Worm (Caenorhabditis elegans): ENCODE measurements around the gene F55A11.7.
A peak's percentile ranks its signal among the peaks of the same experiment; 100 is the strongest.

F55A11.7 gene

DNA sequence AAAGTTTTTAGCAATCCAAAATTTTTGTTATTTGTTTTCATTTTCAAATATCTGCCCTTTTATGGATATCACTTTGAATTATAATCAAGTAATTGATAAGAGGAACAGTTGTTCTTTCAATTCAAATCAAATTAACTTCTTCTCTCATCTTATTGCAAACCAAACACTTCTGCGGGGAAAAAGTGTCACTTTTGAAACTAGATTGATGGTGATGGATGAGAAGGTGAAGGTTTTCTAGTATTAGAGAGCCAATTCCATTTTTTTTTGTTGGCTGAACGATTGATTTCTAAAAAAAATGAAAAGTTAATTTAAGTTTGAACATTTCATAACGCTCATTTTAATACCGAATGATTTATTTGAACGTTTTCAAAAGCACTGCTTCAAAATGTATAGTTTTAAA is 7.4 kb downstream of the F55A11.7 start:
- no peak for TF ChIP-seq let-607 (tag; optimal IDR thresholded peaks at IDR 0.05)
- no peak for TF ChIP-seq dox-1 (GFP tag; IDR thresholded peaks at IDR 0.05)
- TF ChIP-seq ZK185.1 (tag; optimal IDR thresholded peaks at IDR 0.05; ENCODE audit: poor library complexity, severe bottlenecking): no peak
- TF ChIP-seq Y53F4B.3 (GFP tag; IDR thresholded peaks at IDR 0.05): no peak

DNA sequence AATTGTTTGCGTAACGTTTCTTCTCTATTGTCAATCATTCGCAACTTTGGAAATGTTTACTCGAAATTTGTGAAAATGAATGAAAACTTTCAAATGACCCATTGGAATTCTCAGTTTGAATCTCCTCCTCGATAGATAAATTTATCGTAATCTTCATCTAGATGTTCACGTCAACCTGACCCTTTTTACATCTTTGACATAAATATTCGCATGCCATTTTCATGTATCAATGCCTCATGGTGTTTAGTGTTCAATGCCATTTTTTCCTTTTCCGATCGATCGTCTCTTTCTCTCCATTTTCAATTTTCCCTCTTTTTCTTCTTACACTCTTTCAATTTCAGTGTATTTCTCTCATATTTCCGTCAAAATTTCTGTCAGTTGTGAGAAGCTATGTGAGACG is 7.9 kb downstream of the F55A11.7 start:
- TF ChIP-seq F23B12.7 (tag; optimal IDR thresholded peaks at IDR 0.05; ENCODE audit: insufficient read depth) (no peak), F33H1.4 (GFP tag; IDR thresholded peaks at IDR 0.05) (no peak), ceh-100 (GFP tag; IDR thresholded peaks at IDR 0.05) (no peak), hsf-1 (GFP tag; IDR thresholded peaks at IDR 0.05) (no peak), lin-26 (GFP tag; IDR thresholded peaks at IDR 0.05) (no peak), sptf-2 (GFP tag; optimal IDR thresholded peaks at IDR 0.05) (no peak), F22D6.2 (tag; optimal IDR thresholded peaks at IDR 0.05) (no peak), sea-2 (GFP tag; IDR thresholded peaks at IDR 0.05) (no peak), ZK185.1 (tag; optimal IDR thresholded peaks at IDR 0.05; ENCODE audit: poor library complexity, severe bottlenecking) (no peak), ceh-58 (GFP tag; IDR thresholded peaks at IDR 0.05) (no peak), rcor-1 (GFP tag; IDR thresholded peaks at IDR 0.05) (no peak)

DNA sequence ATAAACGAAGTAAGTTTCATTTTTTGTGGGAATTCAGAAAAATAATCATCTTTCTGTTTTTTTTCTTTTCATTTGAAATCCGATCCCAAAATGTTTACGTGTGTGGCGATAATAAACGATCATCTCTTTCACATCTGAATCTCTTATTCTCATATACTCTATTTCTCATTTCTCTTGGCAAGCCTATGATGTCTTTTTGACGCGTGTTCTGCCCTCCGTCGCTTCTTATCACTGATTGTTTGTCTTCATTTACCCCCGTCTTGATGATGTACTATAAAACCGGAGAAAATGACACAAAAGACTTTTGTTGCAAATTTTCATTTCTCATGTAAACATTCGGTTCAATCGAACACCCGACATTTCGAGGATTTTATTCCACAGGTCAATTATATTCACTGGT is 9.4 kb downstream of the F55A11.7 start:
- TF ChIP-seq ztf-3 (GFP tag; optimal IDR thresholded peaks at IDR 0.05): no peak
- TF ChIP-seq ama-1 (optimal IDR thresholded peaks at IDR 0.05): no peak
- no peak for TF ChIP-seq ama-1 (GFP tag; optimal IDR thresholded peaks at IDR 0.05)
- TF ChIP-seq nhr-80 (tag; optimal IDR thresholded peaks at IDR 0.05): peak; percentile 72
- no peak for TF ChIP-seq F52B5.7 (tag; optimal IDR thresholded peaks at IDR 0.05)
- TF ChIP-seq madf-10 (tag; optimal IDR thresholded peaks at IDR 0.05): no peak
- TF ChIP-seq lin-54 (GFP tag; optimal IDR thresholded peaks at IDR 0.05): no peak
- no peak for TF ChIP-seq F22D6.2 (tag; optimal IDR thresholded peaks at IDR 0.05)
- TF ChIP-seq mcd-1 (GFP tag; IDR thresholded peaks at IDR 0.05): no peak
- TF ChIP-seq mel-28 (tag; optimal IDR thresholded peaks at IDR 0.05; ENCODE audit: borderline replicate concordance): no peak
- no peak for TF ChIP-seq let-526 (GFP tag; IDR thresholded peaks at IDR 0.05)
- TF ChIP-seq ztf-28 (GFP tag; IDR thresholded peaks at IDR 0.05): no peak
- peak in 1 of 2 experiments; percentile 24 for TF ChIP-seq let-607 (tag; optimal IDR thresholded peaks at IDR 0.05)
- TF ChIP-seq tbp1 (GFP tag; optimal IDR thresholded peaks at IDR 0.05): peak; percentile 12
- no peak for TF ChIP-seq snpc-1.3 (tag; optimal IDR thresholded peaks at IDR 0.05; ENCODE audit: insufficient read depth)
- TF ChIP-seq gei-17 (GFP tag; optimal IDR thresholded peaks at IDR 0.05): no peak
- no peak for TF ChIP-seq egl-44 (GFP tag; IDR thresholded peaks at IDR 0.05)
- TF ChIP-seq lsl-1 (GFP tag; optimal IDR thresholded peaks at IDR 0.05): no peak
- no peak for TF ChIP-seq repo-1 (tag; optimal IDR thresholded peaks at IDR 0.05)
- TF ChIP-seq somi-1 (GFP tag; optimal IDR thresholded peaks at IDR 0.05): peak; percentile 40
- TF ChIP-seq ztf-18 (tag; optimal IDR thresholded peaks at IDR 0.05): no peak
- TF ChIP-seq K12H6.12 (tag; optimal IDR thresholded peaks at IDR 0.05): no peak
- no peak for TF ChIP-seq sdz-38 (tag; optimal IDR thresholded peaks at IDR 0.05)
- no peak for TF ChIP-seq nfyb-1 (GFP tag; IDR thresholded peaks at IDR 0.05)

DNA sequence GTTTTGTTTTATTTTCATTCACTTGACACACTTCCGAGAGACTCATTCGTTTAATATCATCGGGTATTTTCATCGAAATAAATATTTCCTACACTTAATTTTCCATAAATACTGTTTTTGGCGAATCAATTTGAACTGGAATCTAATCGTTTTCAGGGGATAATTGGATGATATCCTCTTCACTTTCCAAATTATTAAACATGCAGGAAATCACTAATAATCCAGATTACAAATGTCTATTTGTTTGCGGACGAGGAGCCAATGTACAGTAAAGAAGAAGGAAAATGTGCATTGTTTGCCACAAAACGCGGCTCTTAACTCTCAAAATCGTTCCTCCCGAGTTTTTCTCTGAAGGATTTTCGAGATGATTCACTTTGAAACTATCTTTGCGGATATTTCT is 10.7 kb downstream of the F55A11.7 start, which contains the start of gene F55A11.6:
Gene F55A11.6 (plus strand): TSS at position 301 of the 400 bp plus-strand sequence.
- TF ChIP-seq ceh-40 (GFP tag; IDR thresholded peaks at IDR 0.05) (no peak), C06A6.2 (GFP tag; conservative IDR thresholded peaks at IDR 0.05) (no peak), tbp1 (GFP tag; optimal IDR thresholded peaks at IDR 0.05) (no peak)
